Fruit fly (Drosophila melanogaster) whole organism, embryonic: ENCODE data around the gene SCaMC.

Experiments used
- Bteb2 ChIP-seq: fragments of 200-800 bp; sonication (Bioruptor generic); optimal IDR thresholded peaks from 2 replicates; lab custom pipeline; 2016; ENCODE audit warnings: missing biosample characterization, missing genetic modification characterization
- CG10321 ChIP-seq: fragments of 200-800 bp; sonication (Bioruptor generic); IDR thresholded peaks from 2 replicates; pipeline ENCODE4 v1.3.6; 2022; ENCODE audit warnings: missing biosample characterization, missing genetic modification characterization
- CG10979 ChIP-seq: fragments of 200-800 bp; sonication (Bioruptor generic); optimal IDR thresholded peaks from 2 replicates; lab custom pipeline; 2018; ENCODE audit warnings: missing biosample characterization, mild to moderate bottlenecking, missing genetic modification characterization, moderate library complexity
- CG11695 ChIP-seq: fragments of 200-800 bp; sonication (Bioruptor generic); IDR thresholded peaks from 3 replicates; pipeline ENCODE4 v1.3.6; 2022; ENCODE audit warnings: missing biosample characterization, missing genetic modification characterization
- CG12071 ChIP-seq: fragments of 200-800 bp; sonication (Bioruptor generic); optimal IDR thresholded peaks from 3 replicates; lab custom pipeline; 2018; ENCODE audit warnings: missing biosample characterization, mild to moderate bottlenecking, missing genetic modification characterization
- CG14860 ChIP-seq: fragments of 200-800 bp; sonication (Bioruptor generic); IDR thresholded peaks from 3 replicates; pipeline ENCODE4 v1.3.6; 2022; ENCODE audit warnings: missing biosample characterization, missing genetic modification characterization; ENCODE audit not compliant: partially characterized antibody
- CG17612 ChIP-seq: fragments of 200-800 bp; sonication (Bioruptor generic); IDR thresholded peaks from 2 replicates; pipeline ENCODE4 v1.3.6; 2022; ENCODE audit warnings: missing biosample characterization, missing genetic modification characterization
- CG18764 ChIP-seq: fragments of 200-800 bp; sonication (Bioruptor generic); optimal IDR thresholded peaks from 3 replicates; lab custom pipeline; 2016; ENCODE audit warnings: missing biosample characterization, missing genetic modification characterization
- CG2875 ChIP-seq: fragments of 200-800 bp; sonication (Bioruptor generic); optimal IDR thresholded peaks from 2 replicates; lab custom pipeline; 2017; ENCODE audit warnings: missing biosample characterization, mild to moderate bottlenecking, missing genetic modification characterization, missing genetic modification reagents
- CG33557 ChIP-seq: fragments of 200-800 bp; sonication (Bioruptor generic); optimal IDR thresholded peaks from 2 replicates; lab custom pipeline; 2019; ENCODE audit warnings: missing biosample characterization, mild to moderate bottlenecking, missing genetic modification characterization, moderate library complexity
- CG42726 ChIP-seq: fragments of 200-800 bp; sonication (Bioruptor generic); IDR thresholded peaks from 2 replicates; pipeline ENCODE4 v1.3.6; 2022; ENCODE audit warnings: missing biosample characterization, missing genetic modification characterization; ENCODE audit not compliant: partially characterized antibody
- CG43689 ChIP-seq: fragments of 200-800 bp; sonication (Bioruptor generic); IDR thresholded peaks from 2 replicates; pipeline ENCODE4 v1.3.6; 2022; ENCODE audit warnings: missing biosample characterization, missing genetic modification characterization
- CG5180 ChIP-seq: fragments of 200-800 bp; sonication (Bioruptor generic); optimal IDR thresholded peaks from 3 replicates; lab custom pipeline; 2017; ENCODE audit warnings: missing biosample characterization, missing genetic modification characterization, mild to moderate bottlenecking, moderate library complexity, missing genetic modification reagents
- CkIIα-i1 ChIP-seq: fragments of 200-800 bp; sonication (Bioruptor generic); IDR thresholded peaks from 2 replicates; pipeline ENCODE4 v1.3.6; 2022; ENCODE audit warnings: missing biosample characterization, missing genetic modification characterization
- CrebB ChIP-seq: fragments of 200-800 bp; sonication (Bioruptor generic); optimal IDR thresholded peaks from 3 replicates; lab custom pipeline; 2018; ENCODE audit warnings: missing biosample characterization, mild to moderate bottlenecking, missing genetic modification characterization
- Dad ChIP-seq: fragments of 200-800 bp; sonication (Bioruptor generic); optimal IDR thresholded peaks from 3 replicates; lab custom pipeline; 2016; ENCODE audit warnings: missing biosample characterization, missing genetic modification characterization
- Doc3 ChIP-seq: fragments of 200-800 bp; sonication (Bioruptor generic); IDR thresholded peaks from 3 replicates; pipeline ENCODE4 v1.3.6; 2022; ENCODE audit warnings: missing biosample characterization, missing genetic modification characterization; ENCODE audit not compliant: partially characterized antibody
- Fer1 ChIP-seq: fragments of 200-800 bp; sonication (Bioruptor generic); optimal IDR thresholded peaks from 2 replicates; lab custom pipeline; 2017; ENCODE audit warnings: missing biosample characterization, mild to moderate bottlenecking, missing genetic modification characterization
- Gsc ChIP-seq: fragments of 200-800 bp; sonication (Bioruptor generic); IDR thresholded peaks from 2 replicates; pipeline ENCODE4 v1.3.6; 2022; ENCODE audit warnings: missing biosample characterization, missing genetic modification characterization
- Hand ChIP-seq: fragments of 200-800 bp; sonication (Bioruptor generic); optimal IDR thresholded peaks from 2 replicates; lab custom pipeline; 2017; ENCODE audit warnings: mild to moderate bottlenecking, missing biosample characterization, missing genetic modification reagents, missing genetic modification characterization
- HmgD ChIP-seq: fragments of 200-800 bp; sonication (Bioruptor generic); optimal IDR thresholded peaks from 3 replicates; lab custom pipeline; 2016; ENCODE audit warnings: missing biosample characterization, missing genetic modification characterization
- Hmx ChIP-seq: fragments of 200-800 bp; sonication (Bioruptor generic); optimal IDR thresholded peaks from 2 replicates; lab custom pipeline; 2016; ENCODE audit warnings: missing biosample characterization, missing genetic modification characterization
- Max ChIP-seq: fragments of 200-800 bp; sonication (Bioruptor generic); optimal IDR thresholded peaks from 2 replicates; lab custom pipeline; 2016; ENCODE audit warnings: missing biosample characterization, mild to moderate bottlenecking, missing genetic modification characterization
- Mes4 ChIP-seq: fragments of 200-800 bp; sonication (Bioruptor generic); optimal IDR thresholded peaks from 2 replicates; lab custom pipeline; 2016; ENCODE audit warnings: missing biosample characterization, missing genetic modification characterization
- Spps ChIP-seq: fragments of 200-800 bp; sonication (Bioruptor generic); optimal IDR thresholded peaks from 2 replicates; lab custom pipeline; 2018; ENCODE audit warnings: missing biosample characterization, mild to moderate bottlenecking, missing genetic modification characterization
- Sry-δ ChIP-seq: fragments of 200-800 bp; sonication (Bioruptor generic); optimal IDR thresholded peaks from 2 replicates; lab custom pipeline; 2016; ENCODE audit warnings: missing biosample characterization, missing genetic modification characterization
- TFAM ChIP-seq: fragments of 200-800 bp; sonication (Bioruptor generic); optimal IDR thresholded peaks from 2 replicates; lab custom pipeline; 2017; ENCODE audit warnings: missing biosample characterization, missing genetic modification characterization, inconsistent platforms
- Xbp1 ChIP-seq: fragments of 200-800 bp; sonication (Bioruptor generic); optimal IDR thresholded peaks from 3 replicates; lab custom pipeline; 2016; ENCODE audit warnings: missing biosample characterization, mild to moderate bottlenecking, missing genetic modification characterization
- Xrp1 ChIP-seq: fragments of 200-800 bp; sonication (Bioruptor generic); IDR thresholded peaks from 2 replicates; pipeline ENCODE4 v1.3.6; 2022; ENCODE audit warnings: missing biosample characterization, missing genetic modification characterization
- YL-1 ChIP-seq: fragments of 200-800 bp; sonication (Bioruptor generic); optimal IDR thresholded peaks from 3 replicates; lab custom pipeline; 2017; ENCODE audit warnings: missing biosample characterization, mild to moderate bottlenecking, missing genetic modification characterization
- ash1 ChIP-seq: fragments of 200-800 bp; sonication (Bioruptor generic); optimal IDR thresholded peaks from 2 replicates; lab custom pipeline; 2018; ENCODE audit warnings: missing biosample characterization, mild to moderate bottlenecking, missing genetic modification characterization
- dmrt99B ChIP-seq: fragments of 200-800 bp; sonication (Bioruptor generic); optimal IDR thresholded peaks from 2 replicates; lab custom pipeline; 2018; ENCODE audit warnings: missing biosample characterization, mild to moderate bottlenecking, missing genetic modification characterization, moderate library complexity
- en ChIP-seq: fragments of 200-800 bp; sonication (Bioruptor generic); optimal IDR thresholded peaks from 2 replicates; lab custom pipeline; 2016; ENCODE audit warnings: missing biosample characterization, missing genetic modification characterization
- fd3F ChIP-seq: fragments of 200-800 bp; sonication (Bioruptor generic); optimal IDR thresholded peaks from 2 replicates; lab custom pipeline; 2018; ENCODE audit warnings: missing biosample characterization, mild to moderate bottlenecking, missing genetic modification characterization, moderate library complexity
- ftz-f1 ChIP-seq: fragments of 200-800 bp; sonication (Bioruptor generic); optimal IDR thresholded peaks from 2 replicates; lab custom pipeline; 2016; ENCODE audit warnings: missing biosample characterization, missing genetic modification characterization
- jigr1 ChIP-seq: fragments of 200-800 bp; sonication (Bioruptor generic); IDR thresholded peaks from 3 replicates; pipeline ENCODE4 v1.3.6; 2022; ENCODE audit warnings: missing biosample characterization, missing genetic modification characterization
- lab ChIP-seq: fragments of 200-800 bp; sonication (Bioruptor generic); optimal IDR thresholded peaks from 3 replicates; lab custom pipeline; 2017; ENCODE audit warnings: missing biosample characterization, missing genetic modification characterization, mild to moderate bottlenecking, moderate library complexity, missing genetic modification reagents
- lmd ChIP-seq: fragments of 200-800 bp; sonication (Bioruptor generic); IDR thresholded peaks from 2 replicates; pipeline ENCODE4 v1.3.6; 2022; ENCODE audit warnings: missing biosample characterization, missing genetic modification characterization
- maf-S ChIP-seq: fragments of 200-800 bp; sonication (Bioruptor generic); optimal IDR thresholded peaks from 2 replicates; lab custom pipeline; 2016; ENCODE audit warnings: missing biosample characterization, missing genetic modification characterization
- nmo ChIP-seq: fragments of 200-800 bp; sonication (Bioruptor generic); optimal IDR thresholded peaks from 2 replicates; lab custom pipeline; 2018; ENCODE audit warnings: missing biosample characterization, mild to moderate bottlenecking, missing genetic modification characterization, moderate library complexity
- onecut ChIP-seq: fragments of 200-800 bp; sonication (Bioruptor generic); IDR thresholded peaks from 2 replicates; pipeline ENCODE4 v1.3.6; 2022; ENCODE audit warnings: missing biosample characterization, missing genetic modification characterization
- peb ChIP-seq: fragments of 200-800 bp; sonication (Bioruptor generic); IDR thresholded peaks from 2 replicates; pipeline ENCODE4 v1.3.6; 2022; ENCODE audit warnings: missing biosample characterization, missing genetic modification characterization
- sima ChIP-seq: fragments of 200-800 bp; sonication (Bioruptor generic); optimal IDR thresholded peaks from 2 replicates; lab custom pipeline; 2016; ENCODE audit warnings: missing biosample characterization, missing genetic modification characterization
- slbo ChIP-seq: fragments of 200-800 bp; sonication (Bioruptor generic); IDR thresholded peaks from 2 replicates; pipeline ENCODE4 v1.3.6; 2022; ENCODE audit warnings: missing biosample characterization, missing genetic modification characterization
- sna ChIP-seq: fragments of 200-800 bp; sonication (Bioruptor generic); IDR thresholded peaks from 2 replicates; pipeline ENCODE4 v1.3.6; 2022; ENCODE audit warnings: missing biosample characterization, missing genetic modification characterization; ENCODE audit not compliant: partially characterized antibody
- sr ChIP-seq: fragments of 200-800 bp; sonication (Bioruptor generic); IDR thresholded peaks from 3 replicates; pipeline ENCODE4 v1.3.6; 2022; ENCODE audit warnings: missing biosample characterization, missing genetic modification characterization
- tgo ChIP-seq: fragments of 200-800 bp; sonication (Bioruptor generic); IDR thresholded peaks from 3 replicates; pipeline ENCODE4 v1.3.6; 2022; ENCODE audit warnings: missing biosample characterization, missing genetic modification characterization
- tna ChIP-seq: fragments of 200-800 bp; sonication (Bioruptor generic); IDR thresholded peaks from 2 replicates; pipeline ENCODE4 v1.3.6; 2022; ENCODE audit warnings: missing biosample characterization, missing genetic modification characterization; ENCODE audit not compliant: partially characterized antibody
- vnd ChIP-seq: fragments of 200-800 bp; sonication (Bioruptor generic); IDR thresholded peaks from 3 replicates; pipeline ENCODE4 v1.3.6; 2022; ENCODE audit warnings: missing biosample characterization, missing genetic modification characterization; ENCODE audit not compliant: partially characterized antibody

SCaMC gene

dm6 chr3L:12408513-12409320 is 5.9 kb downstream of the SCaMC start (continued):
- TF ChIP-seq onecut (GFP tag; lab: Robert Waterston, UW) (peak; percentile 34), HmgD (GFP tag; lab: Kevin White, UChicago) (no peak), CG2875 (GFP tag; lab: Kevin White, UChicago) (no peak), Spps (tag; lab: Kevin White, UChicago) (no peak), CkIIα-i1 (GFP tag; lab: Robert Waterston, UW) (no peak), sna (peak; percentile 45; the same call in 1 of the 2 replicates), Dad (GFP tag; lab: Kevin White, UChicago) (no peak), CG14860 (GFP tag; lab: Robert Waterston, UW) (no peak), Sry-δ (no peak), peb (GFP tag; lab: Robert Waterston, UW) (no peak), CG17612 (GFP tag; lab: Robert Waterston, UW) (no peak), CG42726 (peak; percentile 61; the same call in 1 of the 2 replicates), CG11695 (no peak), CG12071 (GFP tag; lab: Kevin White, UChicago) (peak; percentile 41), CG33557 (GFP tag; lab: Kevin White, UChicago) (no peak), Gsc (GFP tag; lab: Robert Waterston, UW) (no peak), Doc3 (GFP tag; lab: Robert Waterston, UW) (no peak), lab (GFP tag; lab: Kevin White, UChicago) (peak; percentile 77), sr (peak; percentile 66; the same call in 2 of the 3 replicates), dmrt99B (tag; lab: Kevin White, UChicago) (no peak), vnd (GFP tag; lab: Robert Waterston, UW) (no peak), Hand (GFP tag; lab: Kevin White, UChicago) (no peak), CG5180 (peak; percentile 41), Hmx (GFP tag; lab: Kevin White, UChicago) (peak; percentile 42), CrebB (peak; percentile 3), YL-1 (GFP tag; lab: Kevin White, UChicago) (no peak), ash1 (GFP tag; lab: Kevin White, UChicago) (peak; percentile 5), en (GFP tag; lab: Kevin White, UChicago) (no peak), slbo (GFP tag; lab: Robert Waterston, UW) (0 out of 2 replicates have a peak, but pooled peaks have one; percentile 29), nmo (GFP tag; lab: Kevin White, UChicago) (no peak), CG43689 (0 out of 2 replicates have a peak, but pooled peaks have one; percentile 7), CG18764 (no peak), TFAM (GFP tag; lab: Kevin White, UChicago) (no peak), Max (GFP tag; lab: Kevin White, UChicago) (no peak), Mes4 (GFP tag; lab: Kevin White, UChicago) (no peak), CG10979 (tag; lab: Kevin White, UChicago) (no peak), Xbp1 (GFP tag; lab: Kevin White, UChicago) (no peak), ftz-f1 (peak; percentile 94), CG10321 (GFP tag; lab: Robert Waterston, UW) (no peak), jigr1 (GFP tag; lab: Robert Waterston, UW) (no peak), fd3F (no peak), tgo (no peak), Bteb2 (no peak), tna (GFP tag; lab: Robert Waterston, UW) (peak; percentile 67; the same call in 1 of the 2 replicates), sima (GFP tag; lab: Kevin White, UChicago) (no peak), Xrp1 (no peak), Fer1 (peak; percentile 36), maf-S (GFP tag; lab: Kevin White, UChicago) (no peak), lmd (GFP tag; lab: Robert Waterston, UW) (peak; percentile 39; the same call in 1 of the 2 replicates)
